Worm (Caenorhabditis elegans): ENCODE data around the gene F43C1.7.

The F43C1.7 gene

DNA sequence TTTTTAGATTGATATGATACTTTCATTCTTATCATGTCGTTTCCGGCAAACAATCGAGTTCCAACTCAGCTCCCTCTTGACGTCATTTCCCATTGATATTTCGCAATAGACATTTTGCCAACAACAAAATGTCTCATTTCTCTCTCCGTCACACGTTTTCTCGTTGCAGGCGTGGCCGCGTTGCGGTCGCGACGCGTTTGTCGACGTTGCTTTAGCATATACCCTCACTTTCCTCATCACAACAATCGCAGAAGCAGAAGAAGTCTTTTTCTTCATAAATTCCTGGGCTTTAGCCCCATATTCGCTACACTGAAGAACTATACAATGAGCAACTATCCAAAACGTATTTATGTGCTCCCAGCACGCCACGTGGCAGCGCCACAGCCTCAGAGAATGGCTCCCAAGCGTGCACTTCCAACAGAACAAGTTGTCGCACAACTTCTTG is 48.7 kb downstream of the F43C1.7 start, which contains the start of gene xbp-1:
Gene xbp-1, plus strand, starts transcription at position 151 of the 445 bp plus-strand sequence.
- TF ChIP-seq nhr-237 (tag; optimal IDR thresholded peaks at IDR 0.05) (peak; percentile 85), C16A3.4 (tag; optimal IDR thresholded peaks at IDR 0.05) (peak; percentile 79), vab-15 (tag; optimal IDR thresholded peaks at IDR 0.05) (peak; percentile 13), efl-1 (optimal IDR thresholded peaks at IDR 0.05) (peak; percentile 76 to 86), efl-1 (GFP tag; optimal IDR thresholded peaks at IDR 0.05 in 1 of 2) (peak; percentile 67 to 95), nhr-84 (tag; optimal IDR thresholded peaks at IDR 0.05) (no peak), irx-1 (tag; optimal IDR thresholded peaks at IDR 0.05) (peak; percentile 45), pax-3 (tag; optimal IDR thresholded peaks at IDR 0.05) (peak; percentile 85), rnt-1 (tag; optimal IDR thresholded peaks at IDR 0.05) (peak; percentile 89), zip-4 (GFP tag; optimal IDR thresholded peaks at IDR 0.05) (peak; percentile 99), hlh-17 (GFP tag; optimal IDR thresholded peaks at IDR 0.05; ENCODE audit: borderline replicate concordance) (no peak), fkh-4 (tag; optimal IDR thresholded peaks at IDR 0.05; ENCODE audit: borderline replicate concordance) (no peak), ceh-90 (tag; optimal IDR thresholded peaks at IDR 0.05) (no peak), ama-1 (optimal IDR thresholded peaks at IDR 0.05) (peak; percentile 45), dpl-1 (GFP tag; optimal IDR thresholded peaks at IDR 0.05) (peak; percentile 64 to 73 (median 67)), nhr-28 (tag; optimal IDR thresholded peaks at IDR 0.05) (no peak), nhr-85 (tag) (peak; percentile 73), lin-13 (GFP tag; optimal IDR thresholded peaks at IDR 0.05) (peak; percentile 83), sup-37 (GFP tag; optimal IDR thresholded peaks at IDR 0.05) (peak; percentile 49), nhr-77 (tag; optimal IDR thresholded peaks at IDR 0.05) (peak; percentile 84), sox-4 (tag; optimal IDR thresholded peaks at IDR 0.05) (no peak), hlh-4 (tag; optimal IDR thresholded peaks at IDR 0.05) (no peak), lsy-2 (tag; optimal IDR thresholded peaks at IDR 0.05) (peak; percentile 80 to 93), elt-3 (tag; optimal IDR thresholded peaks at IDR 0.05) (peak in 4 of 6 experiments; percentile 25 to 75 (median 64)), dsc-1 (tag; optimal IDR thresholded peaks at IDR 0.05) (peak; percentile 54), sptf-1 (tag; optimal IDR thresholded peaks at IDR 0.05) (no peak), ceh-88 (GFP tag; IDR thresholded peaks at IDR 0.05) (no peak), nhr-47 (tag; optimal IDR thresholded peaks at IDR 0.05) (peak; percentile 88), ces-1 (GFP tag; optimal IDR thresholded peaks at IDR 0.05) (no peak), fos-1 (tag; optimal IDR thresholded peaks at IDR 0.05) (peak; percentile 94), isw-1 (GFP tag; IDR thresholded peaks at IDR 0.05) (peak; percentile 79), egl-27 (tag; optimal IDR thresholded peaks at IDR 0.05) (peak in 1 of 2 experiments; percentile 65), tbx-2 (tag; optimal IDR thresholded peaks at IDR 0.05) (peak; percentile 86), ets-5 (GFP tag; IDR thresholded peaks at IDR 0.05) (no peak), nhr-71 (tag; optimal IDR thresholded peaks at IDR 0.05) (peak; percentile 95), snu-23 (GFP tag; optimal IDR thresholded peaks at IDR 0.05) (peak; percentile 93), elt-2 (tag; optimal IDR thresholded peaks at IDR 0.05) (peak; percentile 89), ztf-4 (tag; optimal IDR thresholded peaks at IDR 0.05) (peak; percentile 66), fkh-10 (GFP tag; optimal IDR thresholded peaks at IDR 0.05) (peak; percentile 90), swsn-7 (tag; optimal IDR thresholded peaks at IDR 0.05) (peak; percentile 78), snpc-4 (tag; optimal IDR thresholded peaks at IDR 0.05) (peak; percentile 69), Y116A8C.19 (tag; optimal IDR thresholded peaks at IDR 0.05; ENCODE audit: borderline replicate concordance) (no peak), lin-14 (GFP tag; optimal IDR thresholded peaks at IDR 0.05) (peak; percentile 97), nhr-19 (GFP tag; conservative IDR thresholded peaks at IDR 0.05) (peak; percentile 67), pag-3 (tag; optimal IDR thresholded peaks at IDR 0.05; ENCODE audit: borderline replicate concordance, insufficient read depth) (no peak), C04F5.9 (tag; optimal IDR thresholded peaks at IDR 0.05) (no peak), C34B4.2 (tag; optimal IDR thresholded peaks at IDR 0.05) (no peak), nhr-11 (tag; optimal IDR thresholded peaks at IDR 0.05) (peak; percentile 75), nhr-90 (tag; optimal IDR thresholded peaks at IDR 0.05; ENCODE audit: poor library complexity) (peak; percentile 80), aly-2 (tag; optimal IDR thresholded peaks at IDR 0.05) (peak; percentile 45), mef-2 (tag; optimal IDR thresholded peaks at IDR 0.05) (no peak), ceh-82 (tag; optimal IDR thresholded peaks at IDR 0.05) (peak; percentile 86 to 94 (median 88)), fkh-8 (tag; optimal IDR thresholded peaks at IDR 0.05) (peak; percentile 97)
